Worm (Caenorhabditis elegans) whole organism, L2 larva: ENCODE data around the gene hpo-12.

Source experiments
- C34F6.9 ChIP-seq: fragments of 150-350 bp; optimal IDR thresholded peaks from 2 replicates; lab custom pipeline; 2014; ENCODE audit warnings: missing biosample characterization, missing genetic modification characterization
- F13H6.1 ChIP-seq: sonication (generic microtip); optimal IDR thresholded peaks from 2 replicates; lab custom pipeline; 2016; ENCODE audit warnings: missing genetic modification characterization, missing compliant biosample characterization
- Y55F3AM.14 ChIP-seq: fragments of 200-800 bp; sonication (Bioruptor generic); optimal IDR thresholded peaks from 2 replicates; lab custom pipeline; 2018; ENCODE audit warnings: mild to moderate bottlenecking, missing genetic modification characterization, missing compliant biosample characterization
- ZK546.5 ChIP-seq: sonication (generic microtip); optimal IDR thresholded peaks from 2 replicates; lab custom pipeline; 2017; ENCODE audit warnings: missing biosample characterization, missing genetic modification characterization
- alr-1 ChIP-seq: fragments of 150-350 bp; optimal IDR thresholded peaks from 2 replicates; lab custom pipeline; 2014; ENCODE audit warnings: missing biosample characterization, missing genetic modification characterization
- ama-1 ChIP-seq: fragments of 150-350 bp; optimal IDR thresholded peaks from 2 replicates; lab custom pipeline; 2018; ENCODE audit warnings: inconsistent platforms
- ceh-16 ChIP-seq: fragments of 150-350 bp; optimal IDR thresholded peaks from 2 replicates; lab custom pipeline; 2014; ENCODE audit warnings: missing biosample characterization, missing genetic modification characterization
- crh-2 ChIP-seq: sonication (generic microtip); optimal IDR thresholded peaks from 2 replicates; lab custom pipeline; 2017; ENCODE audit warnings: missing biosample characterization, missing genetic modification characterization
- egl-27 ChIP-seq: sonication (generic microtip); optimal IDR thresholded peaks from 3 replicates; lab custom pipeline; 2017; ENCODE audit warnings: missing biosample characterization, missing genetic modification reagents, missing genetic modification characterization
- elt-1 ChIP-seq: fragments of 150-350 bp; optimal IDR thresholded peaks from 2 replicates; lab custom pipeline; 2014; ENCODE audit warnings: missing biosample characterization, missing genetic modification characterization
- elt-3 ChIP-seq: sonication (generic microtip); optimal IDR thresholded peaks from 2 replicates; lab custom pipeline; 2017; ENCODE audit warnings: missing biosample characterization, missing genetic modification characterization
- lin-11 ChIP-seq: fragments of 150-350 bp; sonication (generic microtip); optimal IDR thresholded peaks from 2 replicates; lab custom pipeline; 2014; ENCODE audit warnings: missing biosample characterization, missing genetic modification characterization, inconsistent platforms, mixed read lengths
- lin-13 ChIP-seq: fragments of 150-350 bp; optimal IDR thresholded peaks from 2 replicates; lab custom pipeline; 2014; ENCODE audit warnings: missing biosample characterization, missing genetic modification reagents, missing genetic modification characterization
- lin-39 ChIP-seq: fragments of 150-350 bp; optimal IDR thresholded peaks from 2 replicates; lab custom pipeline; 2014; ENCODE audit warnings: missing biosample characterization, missing genetic modification reagents, missing genetic modification characterization
- lsy-2 ChIP-seq, 2 experiments: fragments of 150-350 bp in 1 of 2; sonication (generic microtip) in 1 of 2; optimal IDR thresholded peaks; 2 replicates each; lab custom pipeline; 2014 to 2017; ENCODE audit warnings: missing biosample characterization in 2 of 2, missing genetic modification characterization in 2 of 2
- mab-5 ChIP-seq: fragments of 150-350 bp; optimal IDR thresholded peaks from 2 replicates; lab custom pipeline; 2014; ENCODE audit warnings: missing biosample characterization, missing genetic modification characterization
- mbf-1 ChIP-seq: sonication (generic microtip); optimal IDR thresholded peaks from 2 replicates; lab custom pipeline; 2017; ENCODE audit warnings: missing biosample characterization, missing genetic modification characterization
- mdl-1 ChIP-seq, 2 experiments: fragments of 150-350 bp in 1 of 2; sonication (generic microtip) in 1 of 2; optimal IDR thresholded peaks; 2 replicates each; lab custom pipeline; 2017; ENCODE audit warnings: missing biosample characterization in 2 of 2, missing genetic modification characterization in 2 of 2
- nhr-10 ChIP-seq: sonication (generic microtip); optimal IDR thresholded peaks from 2 replicates; lab custom pipeline; 2017; ENCODE audit warnings: missing biosample characterization, missing genetic modification characterization
- nhr-129 ChIP-seq: fragments of 150-350 bp; optimal IDR thresholded peaks from 2 replicates; lab custom pipeline; 2014; ENCODE audit warnings: missing biosample characterization, missing genetic modification characterization
- nhr-21 ChIP-seq: fragments of 150-350 bp; optimal IDR thresholded peaks from 2 replicates; lab custom pipeline; 2014; ENCODE audit warnings: missing biosample characterization, missing genetic modification characterization
- nhr-23 ChIP-seq: fragments of 150-350 bp; optimal IDR thresholded peaks from 2 replicates; lab custom pipeline; 2014; ENCODE audit warnings: missing biosample characterization, missing genetic modification reagents, missing genetic modification characterization
- nhr-237 ChIP-seq: fragments of 150-350 bp; optimal IDR thresholded peaks from 2 replicates; lab custom pipeline; 2014; ENCODE audit warnings: missing biosample characterization, missing genetic modification characterization
- nhr-6 ChIP-seq: fragments of 150-350 bp; optimal IDR thresholded peaks from 2 replicates; lab custom pipeline; 2014; ENCODE audit warnings: missing biosample characterization, missing genetic modification characterization
- nhr-77 ChIP-seq: fragments of 150-350 bp; optimal IDR thresholded peaks from 2 replicates; lab custom pipeline; 2014; ENCODE audit warnings: missing biosample characterization, missing genetic modification characterization
- sem-4 ChIP-seq: fragments of 150-350 bp; optimal IDR thresholded peaks from 2 replicates; lab custom pipeline; 2014; ENCODE audit warnings: missing biosample characterization, missing genetic modification reagents, missing genetic modification characterization
- skn-1 ChIP-seq: sonication (generic microtip); optimal IDR thresholded peaks from 2 replicates; lab custom pipeline; 2017; ENCODE audit warnings: missing biosample characterization, missing genetic modification characterization
- sma-9 ChIP-seq, 2 experiments: fragments of 150-350 bp in 1 of 2; sonication (generic microtip) in 1 of 2; optimal IDR thresholded peaks; 2 replicates each; lab custom pipeline; 2014 to 2016; ENCODE audit warnings: missing genetic modification characterization in 2 of 2, mild to moderate bottlenecking in 1 of 2, missing biosample characterization in 1 of 2, missing compliant biosample characterization in 1 of 2, missing genetic modification reagents in 1 of 2, moderate library complexity in 1 of 2
- unc-39 ChIP-seq: fragments of 150-350 bp; optimal IDR thresholded peaks from 2 replicates; lab custom pipeline; 2014; ENCODE audit warnings: missing biosample characterization, missing genetic modification characterization
- unc-55 ChIP-seq: fragments of 150-350 bp; sonication (generic microtip); optimal IDR thresholded peaks from 3 replicates; lab custom pipeline; 2014; ENCODE audit warnings: missing biosample characterization, missing genetic modification reagents, missing genetic modification characterization
- unc-62 ChIP-seq: fragments of 150-350 bp; optimal IDR thresholded peaks from 2 replicates; lab custom pipeline; 2014; ENCODE audit warnings: missing biosample characterization, missing genetic modification reagents, missing genetic modification characterization
- zag-1 ChIP-seq: fragments of 150-350 bp; optimal IDR thresholded peaks from 2 replicates; lab custom pipeline; 2014; ENCODE audit warnings: missing biosample characterization, missing genetic modification characterization
- ztf-1 ChIP-seq: fragments of 200-800 bp; sonication (Bioruptor generic); conservative IDR thresholded peaks from 2 replicates; pipeline ENCODE4 v1.3.6; 2022; ENCODE audit warnings: missing genetic modification characterization, missing compliant biosample characterization
- ztf-11 ChIP-seq: sonication (generic microtip); optimal IDR thresholded peaks from 2 replicates; lab custom pipeline; 2017; ENCODE audit warnings: missing biosample characterization, missing genetic modification characterization
- ztf-4 ChIP-seq: fragments of 150-350 bp; optimal IDR thresholded peaks from 2 replicates; lab custom pipeline; 2014; ENCODE audit warnings: missing biosample characterization, missing genetic modification characterization

The hpo-12 gene

ce11 chrIV:12282873-12283272 lies at the start of gene hpo-12:
Gene hpo-12, plus strand, starts transcription at chrIV:12283173.
- no peak for TF ChIP-seq nhr-23
- peak; percentile 10 for TF ChIP-seq nhr-129

- TF ChIP-seq ztf-4 (tag; lab: Kevin White, UChicago) (no peak), sma-9 (GFP tag; optimal IDR thresholded peaks at IDR 0.05; lab: Kevin White, UChicago) (no peak), sma-9 (tag; optimal IDR thresholded peaks at IDR 0.05; lab: Kevin White, UChicago) (no peak), alr-1 (tag; lab: Kevin White, UChicago) (no peak), ceh-16 (tag; lab: Kevin White, UChicago) (no peak), lin-11 (tag; lab: Kevin White, UChicago) (no peak), elt-3 (tag; lab: Kevin White, UChicago) (no peak), Y55F3AM.14 (GFP tag; lab: Kevin White, UChicago) (no peak), mdl-1 (tag; optimal IDR thresholded peaks at IDR 0.05; lab: Kevin White, UChicago) (no peak), ZK546.5 (tag; lab: Kevin White, UChicago) (no peak), unc-62 (GFP tag; lab: Kevin White, UChicago) (no peak), C34F6.9 (no peak), nhr-129 (no peak)
Observed at ce11 chrIV:12236011-12236410, 47.0 kb upstream of the hpo-12 start, which contains the start of gene sre-16. Gene sre-16, minus strand, starts transcription at chrIV:12236111.

- TF ChIP-seq nhr-6 (tag; lab: Kevin White, UChicago): no peak
- TF ChIP-seq elt-1 (tag; lab: Kevin White, UChicago): no peak
- no peak for TF ChIP-seq lin-13
- no peak for TF ChIP-seq F13H6.1 (tag; lab: Kevin White, UChicago)
- no peak for TF ChIP-seq lin-39 (tag; lab: Kevin White, UChicago)
- TF ChIP-seq nhr-237 (tag; lab: Kevin White, UChicago): no peak
Observed at ce11 chrIV:12238851-12239250, 44.1 kb upstream of the hpo-12 start, which contains the start of gene sre-19. Gene sre-19, minus strand, starts transcription at chrIV:12238951.

- TF ChIP-seq nhr-23 (no peak), sma-9 (GFP tag; optimal IDR thresholded peaks at IDR 0.05; lab: Kevin White, UChicago) (no peak), sma-9 (tag; optimal IDR thresholded peaks at IDR 0.05; lab: Kevin White, UChicago) (no peak), C34F6.9 (no peak), zag-1 (tag; lab: Kevin White, UChicago) (no peak), lin-11 (tag; lab: Kevin White, UChicago) (no peak), sem-4 (tag; lab: Kevin White, UChicago) (no peak), egl-27 (tag; lab: Kevin White, UChicago) (no peak), nhr-21 (no peak), mab-5 (tag; lab: Kevin White, UChicago) (no peak), unc-39 (no peak), crh-2 (no peak), ama-1 (no peak), mbf-1 (tag; lab: Kevin White, UChicago) (no peak), ztf-1 (GFP tag; lab: Robert Waterston, UW) (no peak), nhr-10 (tag; lab: Kevin White, UChicago) (no peak), skn-1 (tag; lab: Kevin White, UChicago) (no peak)
Observed at ce11 chrIV:12244706-12245105, 38.3 kb upstream of the hpo-12 start, which contains the start of gene sre-15. Gene sre-15, minus strand, starts transcription at chrIV:12244806.

ce11 chrIV:12252579-12252978 lies 30.4 kb upstream of the hpo-12 start, which contains the start of gene dnj-26:
Gene dnj-26, minus strand, starts transcription at chrIV:12252679.
- TF ChIP-seq nhr-129: no peak

DNA sequence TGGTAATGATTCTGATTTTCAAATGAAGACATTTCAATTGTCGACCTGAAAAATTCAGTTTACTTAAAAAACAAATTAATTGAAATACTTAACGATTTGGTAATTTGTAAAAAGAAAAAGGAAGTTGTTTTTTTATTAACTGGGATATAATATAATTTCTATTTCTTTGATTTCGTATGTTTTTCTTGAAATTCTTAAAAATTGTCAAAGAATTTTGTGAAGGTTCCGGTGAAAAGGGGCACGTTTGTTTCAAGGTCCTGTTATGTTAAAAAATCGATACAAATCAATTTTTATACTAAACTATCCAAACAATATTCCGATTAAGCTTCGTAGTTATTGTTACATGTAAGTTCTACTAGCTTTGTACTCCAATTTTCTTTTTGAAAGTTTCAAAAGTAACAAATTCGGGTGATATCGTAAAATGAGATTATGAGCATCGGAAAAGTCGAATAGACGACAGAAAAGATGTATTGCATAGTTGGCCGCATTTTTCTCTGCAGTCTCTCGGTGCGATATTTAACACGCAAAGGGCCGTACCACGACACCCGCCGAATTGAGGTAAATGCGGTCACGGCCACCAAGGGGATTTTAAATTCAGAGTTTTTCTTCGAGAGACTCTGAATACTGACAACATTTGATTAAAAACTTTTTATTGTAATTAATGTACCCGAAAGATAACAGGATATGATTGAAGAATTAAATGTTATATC lies 23.7 kb upstream of the hpo-12 start, which contains the start of gene Y39C12A.9:
Y39C12A.9 (minus strand) TSS at position 51 of the 710 bp plus-strand sequence.
- TF ChIP-seq lsy-2 (tag; optimal IDR thresholded peaks at IDR 0.05; lab: Kevin White, UChicago) (peak in 1 of 2 experiments; percentile 33), sem-4 (tag; lab: Kevin White, UChicago) (no peak), C34F6.9 (peak; percentile 1), unc-55 (peak; percentile 14), nhr-129 (peak; percentile 64), ztf-11 (no peak), nhr-77 (tag; lab: Kevin White, UChicago) (no peak), skn-1 (tag; lab: Kevin White, UChicago) (no peak), lin-13 (no peak)
